Fruit fly (Drosophila melanogaster) whole organism, embryonic: Measurements from ENCODE around the gene Ugt35D1.

ENCODE experiments used
- CG10366 ChIP-seq: fragments of 200-800 bp; sonication (Bioruptor generic); IDR thresholded peaks from 2 replicates; pipeline ENCODE4 v1.3.6; 2022; ENCODE audit warnings: missing biosample characterization, missing genetic modification characterization
- CG10654 ChIP-seq: fragments of 200-800 bp; sonication (Bioruptor generic); optimal IDR thresholded peaks from 2 replicates; lab custom pipeline; 2016; ENCODE audit warnings: missing biosample characterization, missing genetic modification characterization
- CG11398 ChIP-seq: fragments of 200-800 bp; sonication (Bioruptor generic); optimal IDR thresholded peaks from 2 replicates; lab custom pipeline; 2016; ENCODE audit warnings: missing biosample characterization, missing genetic modification characterization
- CG11504 ChIP-seq: fragments of 200-800 bp; sonication (Bioruptor generic); optimal IDR thresholded peaks from 3 replicates; lab custom pipeline; 2019; ENCODE audit warnings: missing biosample characterization, mild to moderate bottlenecking, missing genetic modification characterization, moderate library complexity
- CG12391 ChIP-seq: fragments of 200-800 bp; sonication (Bioruptor generic); optimal IDR thresholded peaks from 3 replicates; lab custom pipeline; 2018; ENCODE audit warnings: missing biosample characterization, mild to moderate bottlenecking, missing genetic modification characterization, moderate library complexity
- CG12659 ChIP-seq: fragments of 200-800 bp; sonication (Bioruptor generic); optimal IDR thresholded peaks from 3 replicates; lab custom pipeline; 2017; ENCODE audit warnings: mild to moderate bottlenecking, missing biosample characterization, missing genetic modification reagents, missing genetic modification characterization
- CG13894 ChIP-seq: fragments of 200-800 bp; sonication (Bioruptor generic); optimal IDR thresholded peaks from 3 replicates; lab custom pipeline; 2018; ENCODE audit warnings: missing biosample characterization, mild to moderate bottlenecking, missing genetic modification characterization, moderate library complexity
- CG14667 ChIP-seq: fragments of 200-800 bp; sonication (Bioruptor generic); IDR thresholded peaks from 2 replicates; pipeline ENCODE4 v1.3.6; 2022; ENCODE audit warnings: missing biosample characterization, missing genetic modification characterization
- CG15269 ChIP-seq: fragments of 200-800 bp; sonication (Bioruptor generic); optimal IDR thresholded peaks from 2 replicates; lab custom pipeline; 2018; ENCODE audit warnings: missing biosample characterization, mild to moderate bottlenecking, missing genetic modification characterization, moderate library complexity
- CG32532 ChIP-seq: fragments of 200-800 bp; sonication (Bioruptor generic); IDR thresholded peaks from 2 replicates; pipeline ENCODE4 v1.3.6; 2022; ENCODE audit warnings: missing biosample characterization, missing genetic modification characterization
- CG6765 ChIP-seq: fragments of 200-800 bp; sonication (Bioruptor generic); optimal IDR thresholded peaks from 3 replicates; lab custom pipeline; 2017; ENCODE audit warnings: missing biosample characterization, mild to moderate bottlenecking, missing genetic modification characterization
- CG7271 ChIP-seq: fragments of 200-800 bp; sonication (Bioruptor generic); optimal IDR thresholded peaks from 2 replicates; lab custom pipeline; 2018; ENCODE audit warnings: missing biosample characterization, mild to moderate bottlenecking, missing genetic modification characterization, moderate library complexity
- CG7786 ChIP-seq: fragments of 200-800 bp; sonication (Bioruptor generic); optimal IDR thresholded peaks from 2 replicates; lab custom pipeline; 2016; ENCODE audit warnings: missing biosample characterization, missing genetic modification characterization
- CG7839 ChIP-seq: fragments of 200-800 bp; sonication (Bioruptor generic); optimal IDR thresholded peaks from 3 replicates; lab custom pipeline; 2018; ENCODE audit warnings: missing biosample characterization, mild to moderate bottlenecking, missing genetic modification characterization, moderate library complexity
- CG9797 ChIP-seq: fragments of 200-800 bp; sonication (Bioruptor generic); optimal IDR thresholded peaks from 3 replicates; lab custom pipeline; 2018; ENCODE audit warnings: missing biosample characterization, mild to moderate bottlenecking, missing genetic modification characterization
- CG9876 ChIP-seq: fragments of 200-800 bp; sonication (Bioruptor generic); optimal IDR thresholded peaks from 2 replicates; lab custom pipeline; 2016; ENCODE audit warnings: missing biosample characterization, missing genetic modification characterization
- CrebB ChIP-seq: fragments of 200-800 bp; sonication (Bioruptor generic); optimal IDR thresholded peaks from 3 replicates; lab custom pipeline; 2018; ENCODE audit warnings: missing biosample characterization, mild to moderate bottlenecking, missing genetic modification characterization
- Dbx ChIP-seq: fragments of 200-800 bp; sonication (Bioruptor generic); IDR thresholded peaks from 3 replicates; pipeline ENCODE4 v1.3.6; 2022; ENCODE audit warnings: missing biosample characterization, missing genetic modification characterization
- Ets65A ChIP-seq: fragments of 200-800 bp; sonication (Bioruptor generic); peaks from one replicate; lab custom pipeline; 2016; ENCODE audit warnings: missing biosample characterization, missing genetic modification characterization
- Gsc ChIP-seq: fragments of 200-800 bp; sonication (Bioruptor generic); IDR thresholded peaks from 2 replicates; pipeline ENCODE4 v1.3.6; 2022; ENCODE audit warnings: missing biosample characterization, missing genetic modification characterization
- Hmr ChIP-seq: fragments of 200-800 bp; sonication (Bioruptor generic); optimal IDR thresholded peaks from 3 replicates; lab custom pipeline; 2017; ENCODE audit warnings: mild to moderate bottlenecking, missing biosample characterization, missing genetic modification reagents, missing genetic modification characterization
- Hmx ChIP-seq: fragments of 200-800 bp; sonication (Bioruptor generic); optimal IDR thresholded peaks from 2 replicates; lab custom pipeline; 2016; ENCODE audit warnings: missing biosample characterization, missing genetic modification characterization
- Hr51 ChIP-seq, 2 experiments: fragments of 200-800 bp; sonication (Bioruptor generic); optimal IDR thresholded peaks; 2 replicates in 1 of 2; 3 replicates in 1 of 2; lab custom pipeline; 2016 to 2018; ENCODE audit warnings: missing biosample characterization in 2 of 2, missing genetic modification characterization in 2 of 2, mild to moderate bottlenecking in 1 of 2, moderate library complexity in 1 of 2
- Med ChIP-seq: fragments of 200-800 bp; sonication (Bioruptor generic); peaks from one replicate; lab custom pipeline; 2016; ENCODE audit warnings: missing biosample characterization, missing genetic modification characterization, mild to moderate bottlenecking, inconsistent platforms, moderate library complexity
- Ptx1 ChIP-seq: fragments of 200-800 bp; sonication (Bioruptor generic); IDR thresholded peaks from 2 replicates; pipeline ENCODE4 v1.3.6; 2022; ENCODE audit warnings: missing biosample characterization, missing genetic modification characterization
- Sry-δ ChIP-seq: fragments of 200-800 bp; sonication (Bioruptor generic); optimal IDR thresholded peaks from 2 replicates; lab custom pipeline; 2016; ENCODE audit warnings: missing biosample characterization, missing genetic modification characterization
- abd-A ChIP-seq: fragments of 200-800 bp; sonication (Bioruptor generic); optimal IDR thresholded peaks from 3 replicates; lab custom pipeline; 2019; ENCODE audit warnings: missing biosample characterization, mild to moderate bottlenecking, missing genetic modification characterization, moderate library complexity
- ap ChIP-seq: fragments of 200-800 bp; sonication (Bioruptor generic); IDR thresholded peaks from 2 replicates; pipeline ENCODE4 v1.3.6; 2022; ENCODE audit warnings: missing biosample characterization, missing genetic modification characterization
- ash1 ChIP-seq: fragments of 200-800 bp; sonication (Bioruptor generic); optimal IDR thresholded peaks from 2 replicates; lab custom pipeline; 2018; ENCODE audit warnings: missing biosample characterization, mild to moderate bottlenecking, missing genetic modification characterization
- bowl ChIP-seq: fragments of 200-800 bp; sonication (Bioruptor generic); IDR thresholded peaks from 2 replicates; pipeline ENCODE4 v1.3.6; 2022; ENCODE audit warnings: missing biosample characterization, missing genetic modification characterization
- croc ChIP-seq: fragments of 200-800 bp; sonication (Bioruptor generic); conservative IDR thresholded peaks from 3 replicates; pipeline ENCODE4 v1.3.6; 2022; ENCODE audit warnings: missing biosample characterization, missing genetic modification characterization
- fd96Cb ChIP-seq: fragments of 200-800 bp; sonication (Bioruptor generic); optimal IDR thresholded peaks from 2 replicates; lab custom pipeline; 2018; ENCODE audit warnings: missing biosample characterization, mild to moderate bottlenecking, missing genetic modification characterization, moderate library complexity
- hkb ChIP-seq, 2 experiments: fragments of 200-800 bp in 1 of 2; fragments of >200 bp in 1 of 2; sonication (Bioruptor generic) in 1 of 2; IDR thresholded peaks in 1 of 2; optimal IDR thresholded peaks in 1 of 2; 2 replicates each; pipeline versions ENCODE4 v1.3.6 to Lab custom; 2017 to 2022; ENCODE audit warnings: missing biosample characterization in 1 of 2, missing genetic modification characterization in 1 of 2
- insv ChIP-seq, 2 experiments: fragments of 200-800 bp; sonication (Bioruptor generic); optimal IDR thresholded peaks; 3 replicates each; lab custom pipeline; 2016 to 2018; ENCODE audit warnings: missing biosample characterization in 2 of 2, missing genetic modification characterization in 2 of 2
- lola ChIP-seq, 3 experiments: fragments of >200 bp in 2 of 3; fragments of 200-800 bp in 1 of 3; sonication (Bioruptor generic) in 1 of 3; optimal IDR thresholded peaks; 2 replicates each; lab custom pipeline; 2017 to 2019; ENCODE audit warnings: missing biosample characterization in 3 of 3, missing genetic modification characterization in 3 of 3, mild to moderate bottlenecking in 1 of 3, moderate library complexity in 1 of 3
- mam ChIP-seq: fragments of 200-800 bp; sonication (Bioruptor generic); optimal IDR thresholded peaks from 3 replicates; lab custom pipeline; 2016; ENCODE audit warnings: missing biosample characterization, missing genetic modification characterization
- org-1 ChIP-seq: fragments of 200-800 bp; sonication (Bioruptor generic); optimal IDR thresholded peaks from 2 replicates; lab custom pipeline; 2017; ENCODE audit warnings: missing biosample characterization, missing genetic modification characterization
- p53 ChIP-seq: fragments of 200-800 bp; sonication (Bioruptor generic); optimal IDR thresholded peaks from 2 replicates; lab custom pipeline; 2016; ENCODE audit warnings: missing biosample characterization, missing genetic modification characterization
- peb ChIP-seq: fragments of 200-800 bp; sonication (Bioruptor generic); IDR thresholded peaks from 2 replicates; pipeline ENCODE4 v1.3.6; 2022; ENCODE audit warnings: missing biosample characterization, missing genetic modification characterization
- prd ChIP-seq, 3 experiments: fragments of >200 bp in 2 of 3; fragments of 200-800 bp in 1 of 3; sonication (Bioruptor generic) in 1 of 3; optimal IDR thresholded peaks in 2 of 3; IDR thresholded peaks in 1 of 3; 2 replicates in 2 of 3; 3 replicates in 1 of 3; pipeline versions ENCODE4 v1.3.6 to Lab custom; 2017 to 2022; ENCODE audit warnings: missing biosample characterization in 1 of 3, missing genetic modification characterization in 1 of 3
- ranshi ChIP-seq: fragments of 200-800 bp; sonication (Bioruptor generic); IDR thresholded peaks from 2 replicates; pipeline ENCODE4 v1.3.6; 2022; ENCODE audit warnings: missing biosample characterization, missing genetic modification characterization
- row ChIP-seq: fragments of 200-800 bp; sonication (Bioruptor generic); IDR thresholded peaks from 3 replicates; pipeline ENCODE4 v1.3.6; 2022; ENCODE audit warnings: missing biosample characterization, missing genetic modification characterization
- schlank ChIP-seq: fragments of 200-800 bp; sonication (Bioruptor generic); optimal IDR thresholded peaks from 2 replicates; lab custom pipeline; 2018; ENCODE audit warnings: missing biosample characterization, mild to moderate bottlenecking, missing genetic modification characterization
- sens-2 ChIP-seq: fragments of 200-800 bp; sonication (Bioruptor generic); IDR thresholded peaks from 2 replicates; pipeline ENCODE4 v1.3.6; 2022; ENCODE audit warnings: missing biosample characterization, missing genetic modification characterization
- so ChIP-seq: fragments of 200-800 bp; sonication (Bioruptor generic); IDR thresholded peaks from 3 replicates; pipeline ENCODE4 v1.3.6; 2022; ENCODE audit warnings: missing biosample characterization, missing genetic modification characterization
- sob ChIP-seq: fragments of 200-800 bp; sonication (Bioruptor generic); IDR thresholded peaks from 2 replicates; pipeline ENCODE4 v1.3.6; 2022; ENCODE audit warnings: missing biosample characterization, missing genetic modification characterization
- sqz ChIP-seq: fragments of 200-800 bp; sonication (Bioruptor generic); optimal IDR thresholded peaks from 3 replicates; lab custom pipeline; 2018; ENCODE audit warnings: missing biosample characterization, mild to moderate bottlenecking, missing genetic modification characterization
- twi ChIP-seq: fragments of 200-800 bp; optimal IDR thresholded peaks from 2 replicates; lab custom pipeline; 2019; ENCODE audit warnings: missing biosample characterization, mild to moderate bottlenecking, missing genetic modification characterization, moderate library complexity
- wdn ChIP-seq: fragments of 200-800 bp; sonication (Bioruptor generic); IDR thresholded peaks from 2 replicates; pipeline ENCODE4 v1.3.6; 2022; ENCODE audit warnings: missing biosample characterization, missing genetic modification characterization
- yki ChIP-seq: fragments of >200 bp; optimal IDR thresholded peaks from 3 replicates; lab custom pipeline; 2018

The Ugt35D1 gene

DNA sequence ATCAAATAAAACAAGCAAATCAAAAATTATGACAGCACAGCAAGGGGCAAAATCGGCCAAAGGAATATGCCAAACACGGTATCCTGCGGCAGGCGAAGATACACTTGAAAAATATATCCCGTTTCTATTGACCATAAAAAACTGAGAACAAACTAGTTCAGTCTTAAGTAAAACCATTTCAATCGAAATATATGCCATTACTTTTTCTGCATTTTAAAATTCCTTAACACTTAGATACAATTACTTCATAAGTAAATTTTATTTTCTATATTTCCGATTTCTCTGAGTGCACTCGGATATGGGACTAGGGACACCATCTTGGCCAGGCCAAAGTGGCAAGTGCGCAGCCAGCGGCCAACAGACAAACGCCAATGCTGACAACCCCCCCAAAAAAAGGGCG lies 31.5 kb downstream of the Ugt35D1 start (continued):
- TF ChIP-seq CG10654 (GFP tag; lab: Kevin White, UChicago) (no peak), CG13894 (tag; lab: Kevin White, UChicago) (peak; percentile 33), Ets65A (GFP tag; lab: Kevin White, UChicago) (peak; percentile 19), Hr51 (GFP tag; optimal IDR thresholded peaks at IDR 0.05; lab: Kevin White, UChicago) (peak in 1 of 2 experiments; percentile 61), hkb (optimal IDR thresholded peaks at IDR 0.05; lab: Kevin White, UChicago) (no peak), hkb (GFP tag; IDR thresholded peaks at IDR 0.05; lab: Robert Waterston, UW) (0 out of 2 replicates have a peak, but pooled peaks have one; percentile 34), wdn (no peak), ash1 (no peak), CG32532 (GFP tag; lab: Robert Waterston, UW) (0 out of 2 replicates have a peak, but pooled peaks have one; percentile 19), abd-A (no peak), bowl (GFP tag; lab: Robert Waterston, UW) (no peak), ranshi (peak; percentile 10; the same call in 1 of the 2 replicates), CG7271 (no peak), prd (optimal IDR thresholded peaks at IDR 0.05; lab: Kevin White, UChicago) (no peak), prd (GFP tag; IDR thresholded peaks at IDR 0.05; lab: Robert Waterston, UW) (peak; percentile 39; the same call in 1 of the 3 replicates), sob (GFP tag; lab: Robert Waterston, UW) (0 out of 2 replicates have a peak, but pooled peaks have one; percentile 25), CG12659 (no peak), CG11504 (tag; lab: Kevin White, UChicago) (peak; percentile 38), Hmr (peak; percentile 70), CG9876 (GFP tag; lab: Kevin White, UChicago) (no peak), org-1 (GFP tag; lab: Kevin White, UChicago) (peak; percentile 20), Hmx (GFP tag; lab: Kevin White, UChicago) (no peak), p53 (no peak), lola (GFP tag; optimal IDR thresholded peaks at IDR 0.05; lab: Kevin White, UChicago) (no peak), CrebB (no peak), sqz (GFP tag; lab: Kevin White, UChicago) (no peak), fd96Cb (no peak), Med (GFP tag; lab: Kevin White, UChicago) (peak; percentile 16), CG9797 (GFP tag; lab: Kevin White, UChicago) (no peak), so (GFP tag; lab: Robert Waterston, UW) (0 out of 3 replicates have a peak, but pooled peaks have one; percentile 37), CG15269 (tag; lab: Kevin White, UChicago) (peak; percentile 40), schlank (tag; lab: Kevin White, UChicago) (no peak), CG6765 (GFP tag; lab: Kevin White, UChicago) (no peak), CG12391 (tag; lab: Kevin White, UChicago) (peak; percentile 15), ap (GFP tag; lab: Robert Waterston, UW) (no peak), croc (GFP tag; lab: Robert Waterston, UW) (no peak), CG14667 (0 out of 2 replicates have a peak, but pooled peaks have one; percentile 22), CG7786 (GFP tag; lab: Kevin White, UChicago) (no peak), mam (GFP tag; lab: Kevin White, UChicago) (no peak), CG10366 (GFP tag; lab: Robert Waterston, UW) (peak; percentile 38; the same call in 1 of the 2 replicates), sens-2 (no peak), Dbx (GFP tag; lab: Robert Waterston, UW) (peak; percentile 48; the same call in 2 of the 3 replicates), row (GFP tag; lab: Robert Waterston, UW) (peak; percentile 63), yki (lab: Kevin White, UChicago) (no peak), Gsc (GFP tag; lab: Robert Waterston, UW) (no peak), Ptx1 (GFP tag; lab: Robert Waterston, UW) (0 out of 2 replicates have a peak, but pooled peaks have one; percentile 18), twi (tag; lab: Kevin White, UChicago) (no peak), CG7839 (peak; percentile 26), Sry-δ (GFP tag; lab: Kevin White, UChicago) (no peak), peb (no peak), CG11398 (GFP tag; lab: Kevin White, UChicago) (no peak), insv (GFP tag; optimal IDR thresholded peaks at IDR 0.05; lab: Kevin White, UChicago) (no peak)
